Fruit fly (Drosophila melanogaster): ENCODE measurements around the gene CG3588.

CG3588 gene

DNA sequence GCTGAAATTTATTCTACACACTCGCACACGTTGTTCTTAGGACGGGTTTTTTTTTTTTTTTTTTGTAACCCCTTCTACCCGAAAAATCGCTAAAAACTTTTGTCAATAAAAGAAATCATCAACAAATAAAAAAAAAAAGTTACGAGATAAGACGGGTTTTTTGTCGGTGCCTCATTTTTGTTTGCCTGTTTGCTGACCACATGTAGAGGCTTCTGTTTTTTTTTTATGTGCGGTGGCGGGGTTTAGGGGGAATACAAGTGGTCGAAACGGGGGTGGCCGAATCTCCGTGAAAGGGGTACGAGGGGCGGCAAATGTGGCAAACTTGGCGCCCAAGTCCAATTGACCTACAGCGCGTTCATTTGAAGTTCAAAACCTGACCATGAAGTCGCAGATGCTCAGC, 1.0 kb upstream of the CG3588 start (continued):
- TF ChIP-seq cwo (GFP tag; optimal IDR thresholded peaks at IDR 0.05) (no peak), BtbVII (GFP tag; optimal IDR thresholded peaks at IDR 0.05) (no peak), h (optimal IDR thresholded peaks at IDR 0.05) (no peak), nmo (GFP tag; optimal IDR thresholded peaks at IDR 0.05) (no peak), CG6175 (GFP tag; IDR thresholded peaks at IDR 0.05) (peak; percentile 71; the same call in 2 of the 3 replicates), CG17568 (GFP tag; optimal IDR thresholded peaks at IDR 0.05) (no peak), Dad (GFP tag; optimal IDR thresholded peaks at IDR 0.05) (no peak), Hmr (GFP tag; optimal IDR thresholded peaks at IDR 0.05) (no peak), CG10431 (GFP tag; optimal IDR thresholded peaks at IDR 0.05) (no peak), CG18262 (tag; optimal IDR thresholded peaks at IDR 0.05) (no peak), Med (GFP tag) (no peak), D19A (tag; optimal IDR thresholded peaks at IDR 0.05) (no peak), E2f2 (GFP tag; IDR thresholded peaks at IDR 0.05) (no peak), CG18599 (GFP tag; optimal IDR thresholded peaks at IDR 0.05) (no peak), ab (GFP tag; optimal IDR thresholded peaks at IDR 0.05) (no peak), fd3F (GFP tag; optimal IDR thresholded peaks at IDR 0.05) (no peak), Nf-YB (GFP tag; optimal IDR thresholded peaks at IDR 0.05) (no peak), gro (GFP tag; optimal IDR thresholded peaks at IDR 0.05) (no peak), CG15011 (GFP tag; optimal IDR thresholded peaks at IDR 0.05) (no peak), CG30403 (GFP tag; optimal IDR thresholded peaks at IDR 0.05) (no peak), Hr39 (optimal IDR thresholded peaks at IDR 0.05) (no peak), CG5245 (GFP tag; optimal IDR thresholded peaks at IDR 0.05) (no peak), Jarid2 (GFP tag; optimal IDR thresholded peaks at IDR 0.05) (no peak), Spps (tag; optimal IDR thresholded peaks at IDR 0.05) (no peak), CG4404 (GFP tag; IDR thresholded peaks at IDR 0.05) (no peak), CG13287 (GFP tag; IDR thresholded peaks at IDR 0.05; ENCODE audit: partially characterized antibody) (no peak), CG10959 (GFP tag; IDR thresholded peaks at IDR 0.05) (no peak), en (GFP tag; optimal IDR thresholded peaks at IDR 0.05) (no peak), hb (GFP tag; IDR thresholded peaks at IDR 0.05; ENCODE audit: partially characterized antibody) (no peak), insv (GFP tag; optimal IDR thresholded peaks at IDR 0.05) (no peak), sd (tag; optimal IDR thresholded peaks at IDR 0.05) (peak; percentile 46), CG33557 (GFP tag; optimal IDR thresholded peaks at IDR 0.05) (no peak), crol (GFP tag; IDR thresholded peaks at IDR 0.05) (peak; percentile 83), CG43689 (GFP tag; IDR thresholded peaks at IDR 0.05) (no peak), Lim3 (GFP tag; IDR thresholded peaks at IDR 0.05) (no peak), CG8281 (tag; optimal IDR thresholded peaks at IDR 0.05) (no peak), kay (GFP tag; optimal IDR thresholded peaks at IDR 0.05) (no peak), mld (GFP tag; IDR thresholded peaks at IDR 0.05; ENCODE audit: partially characterized antibody) (no peak), slbo (GFP tag; IDR thresholded peaks at IDR 0.05) (peak; percentile 23; the same call in 1 of the 2 replicates), ttk (GFP tag; IDR thresholded peaks at IDR 0.05) (peak; percentile 42; the same call in 1 of the 2 replicates), Stat92E (GFP tag; optimal IDR thresholded peaks at IDR 0.05) (no peak), CG32772 (GFP tag; IDR thresholded peaks at IDR 0.05) (0 out of 2 replicates have a peak, but pooled peaks have one; percentile 33)

dm6 chrX:2927158-2927557, 7.6 kb downstream of the CG3588 start, which contains the start of gene CG14424:
CG14424 (minus strand) TSS chrX:2927258.
- TF ChIP-seq CG34376 (GFP tag; optimal IDR thresholded peaks at IDR 0.05) (no peak), gsb (GFP tag; IDR thresholded peaks at IDR 0.05) (no peak), CG14014 (GFP tag; IDR thresholded peaks at IDR 0.05) (no peak), Stat92E (GFP tag; optimal IDR thresholded peaks at IDR 0.05) (no peak), pum (GFP tag; optimal IDR thresholded peaks at IDR 0.05) (no peak), D19B (GFP tag; optimal IDR thresholded peaks at IDR 0.05) (no peak), H15 (GFP tag; IDR thresholded peaks at IDR 0.05) (no peak), esg (GFP tag; conservative IDR thresholded peaks at IDR 0.05) (no peak), CG14965 (GFP tag; optimal IDR thresholded peaks at IDR 0.05; ENCODE audit: borderline replicate concordance) (no peak), tup (GFP tag; optimal IDR thresholded peaks at IDR 0.05) (no peak), CG2116 (GFP tag; optimal IDR thresholded peaks at IDR 0.05) (no peak), CG1832 (GFP tag; optimal IDR thresholded peaks at IDR 0.05) (no peak), mld (GFP tag; IDR thresholded peaks at IDR 0.05; ENCODE audit: partially characterized antibody) (no peak), Sox102F (GFP tag; optimal IDR thresholded peaks at IDR 0.05) (no peak)
